Worm (Caenorhabditis elegans): ENCODE data around the gene pzf-1.

The pzf-1 gene

DNA sequence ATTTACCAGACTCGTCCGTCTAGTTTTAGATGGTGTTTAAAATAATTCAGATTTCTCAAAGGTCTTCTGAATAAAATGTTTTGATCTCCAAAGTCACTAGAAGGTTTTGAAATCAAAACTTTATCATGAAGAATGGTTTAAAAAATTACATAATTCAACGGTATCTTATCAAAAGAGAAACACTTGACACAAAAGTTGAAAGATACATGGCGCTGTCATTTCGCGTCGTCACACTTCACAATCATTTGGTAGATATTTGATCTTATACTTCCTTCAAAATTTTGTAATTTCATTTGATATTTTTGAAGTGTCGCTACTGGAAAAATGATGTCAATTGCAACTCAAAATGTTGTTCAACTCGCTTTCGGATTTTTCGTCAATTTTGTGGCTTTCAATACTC lies 28.9 kb upstream of the pzf-1 start, which contains the start of gene F36G9.3:
F36G9.3 (plus strand) TSS at position 301 of the 400 bp plus-strand sequence.
- no peak for TF ChIP-seq F13H6.1 (tag; optimal IDR thresholded peaks at IDR 0.05)
- no peak for TF ChIP-seq ref-2 (tag; optimal IDR thresholded peaks at IDR 0.05)
- TF ChIP-seq Y22D7AL.16 (tag; optimal IDR thresholded peaks at IDR 0.05): no peak
- TF ChIP-seq ceh-2 (tag; optimal IDR thresholded peaks at IDR 0.05): no peak
- TF ChIP-seq unc-3 (GFP tag; conservative IDR thresholded peaks at IDR 0.05): no peak
- no peak for TF ChIP-seq unc-3 (tag; optimal IDR thresholded peaks at IDR 0.05)
- TF ChIP-seq ceh-34 (tag; optimal IDR thresholded peaks at IDR 0.05): no peak
- no peak for TF ChIP-seq ceh-14 (tag; optimal IDR thresholded peaks at IDR 0.05)
- no peak for TF ChIP-seq dve-1 (tag; optimal IDR thresholded peaks at IDR 0.05)
- TF ChIP-seq hlh-6 (tag; optimal IDR thresholded peaks at IDR 0.05): no peak
- TF ChIP-seq madf-2 (tag; optimal IDR thresholded peaks at IDR 0.05): no peak
- no peak for TF ChIP-seq tbx-7 (tag; optimal IDR thresholded peaks at IDR 0.05)
- no peak for TF ChIP-seq ahr-1 (tag; optimal IDR thresholded peaks at IDR 0.05)
- TF ChIP-seq tbx-2 (tag; optimal IDR thresholded peaks at IDR 0.05): no peak
- no peak for TF ChIP-seq K09A11.1 (tag; optimal IDR thresholded peaks at IDR 0.05; ENCODE audit: insufficient read depth)
- TF ChIP-seq ceh-6 (GFP tag; optimal IDR thresholded peaks at IDR 0.05): no peak
- TF ChIP-seq sox-2 (GFP tag; IDR thresholded peaks at IDR 0.05): no peak
- TF ChIP-seq odd-2 (tag; optimal IDR thresholded peaks at IDR 0.05): no peak
- no peak for TF ChIP-seq elt-2 (tag; optimal IDR thresholded peaks at IDR 0.05)

ce11 chrV:15955497-15955896 lies 27.3 kb upstream of the pzf-1 start, which contains the start of gene srh-186:
srh-186 (plus strand) TSS chrV:15955797.
- TF ChIP-seq madf-2 (tag; optimal IDR thresholded peaks at IDR 0.05) (no peak), ama-1 (optimal IDR thresholded peaks at IDR 0.05) (no peak), unc-55 (GFP tag; optimal IDR thresholded peaks at IDR 0.05) (no peak), gmeb-2 (tag; optimal IDR thresholded peaks at IDR 0.05) (no peak), nhr-232 (tag; optimal IDR thresholded peaks at IDR 0.05) (no peak), dve-1 (tag; optimal IDR thresholded peaks at IDR 0.05) (no peak)

DNA sequence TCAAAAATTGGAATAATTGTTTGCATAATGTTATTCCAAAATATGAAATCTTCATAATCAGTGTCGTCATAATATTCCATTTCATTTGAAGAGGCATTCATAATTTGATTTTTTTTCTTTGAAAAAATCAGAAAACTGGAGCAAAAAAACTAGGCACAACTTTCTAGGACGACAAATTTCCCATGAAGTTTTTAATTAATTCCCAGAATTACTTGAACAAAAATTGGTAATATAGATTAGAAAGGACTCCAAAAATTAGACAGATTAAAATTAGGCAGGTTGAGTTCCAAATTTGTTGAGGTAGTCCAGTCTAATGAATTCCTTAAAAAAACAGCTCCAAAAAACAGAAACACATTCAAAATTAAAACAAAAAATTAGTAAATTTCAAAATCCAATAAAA lies 26.7 kb upstream of the pzf-1 start, which contains the start of gene srw-57:
srw-57 (minus strand) TSS at position 101 of the 400 bp plus-strand sequence.
- TF ChIP-seq gmeb-2 (tag; optimal IDR thresholded peaks at IDR 0.05) (no peak), unc-86 (tag; optimal IDR thresholded peaks at IDR 0.05) (no peak), npax-4 (tag; optimal IDR thresholded peaks at IDR 0.05) (no peak), mec-3 (tag; optimal IDR thresholded peaks at IDR 0.05; ENCODE audit: borderline replicate concordance) (no peak), ceh-9 (tag; optimal IDR thresholded peaks at IDR 0.05) (no peak), che-1 (tag; optimal IDR thresholded peaks at IDR 0.05) (no peak), tbx-7 (tag; optimal IDR thresholded peaks at IDR 0.05) (no peak), nhr-232 (tag; optimal IDR thresholded peaks at IDR 0.05) (no peak), pha-4 (tag; optimal IDR thresholded peaks at IDR 0.05) (no peak), C38D4.7 (GFP tag; optimal IDR thresholded peaks at IDR 0.05) (no peak), hlh-13 (GFP tag; optimal IDR thresholded peaks at IDR 0.05) (no peak), hlh-8 (tag; optimal IDR thresholded peaks at IDR 0.05) (no peak), ceh-30 (tag; optimal IDR thresholded peaks at IDR 0.05) (no peak), fkh-6 (tag; optimal IDR thresholded peaks at IDR 0.05) (no peak), ceh-19 (GFP tag; optimal IDR thresholded peaks at IDR 0.05) (no peak), dmd-4 (tag; optimal IDR thresholded peaks at IDR 0.05; ENCODE audit: borderline replicate concordance) (no peak)

ce11 chrV:15952762-15953161 lies 24.5 kb upstream of the pzf-1 start, which contains the start of gene srw-56:
srw-56 (minus strand) TSS chrV:15952862.
- TF ChIP-seq C38D4.7 (GFP tag; optimal IDR thresholded peaks at IDR 0.05) (no peak), pqm-1 (tag; optimal IDR thresholded peaks at IDR 0.05) (no peak), pag-3 (tag; optimal IDR thresholded peaks at IDR 0.05; ENCODE audit: borderline replicate concordance) (no peak), dmd-4 (tag; optimal IDR thresholded peaks at IDR 0.05; ENCODE audit: borderline replicate concordance) (no peak), tbx-2 (tag; optimal IDR thresholded peaks at IDR 0.05) (no peak), nhr-232 (tag; optimal IDR thresholded peaks at IDR 0.05) (no peak), sox-4 (tag; optimal IDR thresholded peaks at IDR 0.05) (no peak), madf-2 (tag; optimal IDR thresholded peaks at IDR 0.05) (no peak)

Measured in whole organism, late embryonic.